Worm (Caenorhabditis elegans) whole organism, mixed stage, embryonic: Measurements from ENCODE around the gene str-135.

ENCODE experiments used
- bed-3 ChIP-seq: fragments of 200-800 bp; sonication (Bioruptor generic); optimal IDR thresholded peaks from 3 replicates; lab custom pipeline; 2018; ENCODE audit warnings: mild to moderate bottlenecking, missing genetic modification characterization, moderate library complexity, missing compliant biosample characterization
- blmp-1 ChIP-seq: fragments of 150-350 bp; optimal IDR thresholded peaks from 2 replicates; lab custom pipeline; 2014; ENCODE audit warnings: missing biosample characterization, missing genetic modification characterization
- ces-1 ChIP-seq: fragments of 150-350 bp; optimal IDR thresholded peaks from 2 replicates; lab custom pipeline; 2014; ENCODE audit warnings: missing biosample characterization, missing genetic modification reagents, missing genetic modification characterization
- elt-1 ChIP-seq: sonication (generic microtip); optimal IDR thresholded peaks from 2 replicates; lab custom pipeline; 2017; ENCODE audit warnings: missing genetic modification characterization, mild to moderate bottlenecking, missing compliant biosample characterization, antibody characterized with exemption, moderate library complexity, borderline replicate concordance; ENCODE audit not compliant: insufficient read depth
- elt-3 ChIP-seq: fragments of 150-350 bp; optimal IDR thresholded peaks from 2 replicates; lab custom pipeline; 2014; ENCODE audit warnings: missing biosample characterization, missing genetic modification characterization
- lin-13 ChIP-seq: fragments of 150-350 bp; optimal IDR thresholded peaks from 2 replicates; lab custom pipeline; 2014; ENCODE audit warnings: missing biosample characterization, missing genetic modification characterization
- lsy-2 ChIP-seq: fragments of 150-350 bp; optimal IDR thresholded peaks from 2 replicates; lab custom pipeline; 2014; ENCODE audit warnings: missing biosample characterization, missing genetic modification characterization
- nhr-12 ChIP-seq: fragments of 150-350 bp; optimal IDR thresholded peaks from 2 replicates; lab custom pipeline; 2014; ENCODE audit warnings: missing biosample characterization, missing genetic modification characterization
- nhr-237 ChIP-seq: fragments of 150-350 bp; optimal IDR thresholded peaks from 2 replicates; lab custom pipeline; 2014; ENCODE audit warnings: missing biosample characterization, missing genetic modification characterization
- nhr-28 ChIP-seq: fragments of 150-350 bp; optimal IDR thresholded peaks from 2 replicates; lab custom pipeline; 2014; ENCODE audit warnings: missing biosample characterization, missing genetic modification characterization
- pha-4 ChIP-seq: fragments of 150-350 bp; optimal IDR thresholded peaks from 2 replicates; lab custom pipeline; 2018; ENCODE audit warnings: missing biosample characterization, missing genetic modification reagents, missing genetic modification characterization
- tbx-8 ChIP-seq: fragments of 200-800 bp; sonication (Bioruptor generic); optimal IDR thresholded peaks from 2 replicates; lab custom pipeline; 2018; ENCODE audit warnings: mild to moderate bottlenecking, missing genetic modification characterization, moderate library complexity, missing compliant biosample characterization
- ztf-11 ChIP-seq: fragments of 150-350 bp; optimal IDR thresholded peaks from 2 replicates; lab custom pipeline; 2014; ENCODE audit warnings: missing biosample characterization, missing genetic modification characterization

- TF ChIP-seq nhr-12 (tag; lab: Kevin White, UChicago) (no peak), tbx-8 (GFP tag; lab: Kevin White, UChicago) (no peak), nhr-28 (tag; lab: Kevin White, UChicago) (no peak), bed-3 (GFP tag; lab: Kevin White, UChicago) (no peak), ces-1 (GFP tag; lab: Kevin White, UChicago) (no peak), ztf-11 (tag; lab: Kevin White, UChicago) (no peak), blmp-1 (tag; lab: Kevin White, UChicago) (no peak), lsy-2 (tag; lab: Kevin White, UChicago) (no peak), elt-3 (tag; lab: Kevin White, UChicago) (no peak), elt-1 (tag; lab: Kevin White, UChicago) (no peak), lin-13 (tag; lab: Kevin White, UChicago) (no peak), pha-4 (tag; lab: Kevin White, UChicago) (no peak), nhr-237 (tag; lab: Kevin White, UChicago) (no peak)
These were observed 13.4 kb downstream of the str-135 start for ce11 chrV:8267275-8267674.
